Fruit fly (Drosophila melanogaster): Measurements from ENCODE around the gene CG31659.

Gene CG31659

dm6 chr2L:1359690-1360089 lies at the start of gene CG31659:
CG31659 (minus strand) TSS chr2L:1359790.
- TF ChIP-seq sob (GFP tag; IDR thresholded peaks at IDR 0.05) (no peak), grn (GFP tag; optimal IDR thresholded peaks at IDR 0.05) (no peak), CG9215 (GFP tag; IDR thresholded peaks at IDR 0.05) (no peak), B-H2 (GFP tag; optimal IDR thresholded peaks at IDR 0.05) (no peak), Asciz (GFP tag; optimal IDR thresholded peaks at IDR 0.05) (no peak), stc (GFP tag; IDR thresholded peaks at IDR 0.05) (no peak), Ets97D (GFP tag; optimal IDR thresholded peaks at IDR 0.05) (no peak)

- TF ChIP-seq Usf (GFP tag; optimal IDR thresholded peaks at IDR 0.05) (no peak), wek (GFP tag; optimal IDR thresholded peaks at IDR 0.05) (no peak), CG12236 (GFP tag; optimal IDR thresholded peaks at IDR 0.05) (no peak), D19A (tag; optimal IDR thresholded peaks at IDR 0.05) (peak; percentile 86), sens (GFP tag) (peak; percentile 54), gem (tag; optimal IDR thresholded peaks at IDR 0.05) (peak; percentile 2)
These were observed 46.0 kb upstream of the CG31659 start for dm6 chr2L:1405573-1405972.

dm6 chr2L:1404896-1405453 lies 45.4 kb upstream of the CG31659 start:
- TF ChIP-seq Hmx (GFP tag; optimal IDR thresholded peaks at IDR 0.05) (no peak), chn (GFP tag; optimal IDR thresholded peaks at IDR 0.05) (no peak), vvl (GFP tag; IDR thresholded peaks at IDR 0.05) (0 out of 2 replicates have a peak, but pooled peaks have one; percentile 13), dmrt11E (tag; optimal IDR thresholded peaks at IDR 0.05) (no peak), CG3163 (GFP tag; optimal IDR thresholded peaks at IDR 0.05) (no peak), jing (GFP tag; optimal IDR thresholded peaks at IDR 0.05) (no peak), CG17359 (tag; optimal IDR thresholded peaks at IDR 0.05) (no peak), twi (tag; optimal IDR thresholded peaks at IDR 0.05) (peak; percentile 70), Doc3 (GFP tag; IDR thresholded peaks at IDR 0.05; ENCODE audit: partially characterized antibody) (no peak), ato (GFP tag; IDR thresholded peaks at IDR 0.05; ENCODE audit: partially characterized antibody) (no peak), CG18011 (GFP tag; optimal IDR thresholded peaks at IDR 0.05) (no peak), CG11456 (GFP tag; IDR thresholded peaks at IDR 0.05) (0 out of 3 replicates have a peak, but pooled peaks have one; percentile 42), eve (GFP tag; optimal IDR thresholded peaks at IDR 0.05) (no peak), so (GFP tag; IDR thresholded peaks at IDR 0.05) (no peak), chinmo (GFP tag; IDR thresholded peaks at IDR 0.05; ENCODE audit: partially characterized antibody) (0 out of 4 replicates have a peak, but pooled peaks have one; percentile 12), CG15479 (GFP tag; optimal IDR thresholded peaks at IDR 0.05) (peak; percentile 28), Drgx (GFP tag; IDR thresholded peaks at IDR 0.05) (no peak), dpn (GFP tag; optimal IDR thresholded peaks at IDR 0.05) (no peak), Sox102F (GFP tag; optimal IDR thresholded peaks at IDR 0.05) (no peak), D (optimal IDR thresholded peaks at IDR 0.05) (peak; percentile 63), D (GFP tag; optimal IDR thresholded peaks at IDR 0.05) (no peak), mirr (GFP tag; optimal IDR thresholded peaks at IDR 0.05) (no peak), grn (GFP tag; optimal IDR thresholded peaks at IDR 0.05) (peak; percentile 93), tap (tag; optimal IDR thresholded peaks at IDR 0.05) (peak; percentile 28), kni (GFP tag; optimal IDR thresholded peaks at IDR 0.05) (peak; percentile 82), sens (GFP tag) (peak; percentile 49), Awh (GFP tag; IDR thresholded peaks at IDR 0.05) (0 out of 2 replicates have a peak, but pooled peaks have one; percentile 22), hth (optimal IDR thresholded peaks at IDR 0.05) (peak; percentile 94), cad (GFP tag; optimal IDR thresholded peaks at IDR 0.05) (peak; percentile 79), onecut (GFP tag; IDR thresholded peaks at IDR 0.05) (peak; percentile 65), CG6854 (GFP tag; optimal IDR thresholded peaks at IDR 0.05) (no peak), pros (GFP tag; optimal IDR thresholded peaks at IDR 0.05) (peak; percentile 74), CG7987 (GFP tag; optimal IDR thresholded peaks at IDR 0.05) (no peak), dan (GFP tag; IDR thresholded peaks at IDR 0.05) (no peak), D19A (tag; optimal IDR thresholded peaks at IDR 0.05) (no peak), oc (tag; optimal IDR thresholded peaks at IDR 0.05) (no peak), CG7839 (tag; optimal IDR thresholded peaks at IDR 0.05) (no peak)

All from whole organism, embryonic.